Fruit fly (Drosophila melanogaster): ENCODE results near the gene cnc.

The cnc gene

dm6 chr3R:23210243-23211215 is 16.0 kb downstream of the cnc start (continued):
- TF ChIP-seq salr (GFP tag; optimal IDR thresholded peaks at IDR 0.05) (no peak), acj6 (GFP tag; optimal IDR thresholded peaks at IDR 0.05) (no peak), CG1621 (tag; optimal IDR thresholded peaks at IDR 0.05) (no peak), Eip93F (GFP tag; optimal IDR thresholded peaks at IDR 0.05) (peak; percentile 13), spab (GFP tag; optimal IDR thresholded peaks at IDR 0.05) (no peak), CG6792 (GFP tag; optimal IDR thresholded peaks at IDR 0.05) (no peak), CG34406 (GFP tag; optimal IDR thresholded peaks at IDR 0.05) (no peak), CG32006 (GFP tag; optimal IDR thresholded peaks at IDR 0.05) (peak; percentile 11), Hr39 (GFP tag; optimal IDR thresholded peaks at IDR 0.05) (no peak), CG31627 (GFP tag; optimal IDR thresholded peaks at IDR 0.05) (peak; percentile 16), eg (GFP tag; IDR thresholded peaks at IDR 0.05) (peak; percentile 49; the same call in 1 of the 3 replicates), dac (GFP tag; optimal IDR thresholded peaks at IDR 0.05) (no peak), Eip78C (GFP tag) (peak; percentile 52), lz (GFP tag; optimal IDR thresholded peaks at IDR 0.05) (peak; percentile 5), CG10631 (GFP tag; optimal IDR thresholded peaks at IDR 0.05) (no peak), CG11762 (GFP tag; optimal IDR thresholded peaks at IDR 0.05; ENCODE audit: insufficient read depth) (no peak), fd59A (GFP tag; optimal IDR thresholded peaks at IDR 0.05) (no peak), CG4318 (GFP tag; optimal IDR thresholded peaks at IDR 0.05) (no peak), Met (GFP tag; optimal IDR thresholded peaks at IDR 0.05) (peak; percentile 4)

dm6 chr3R:23207254-23207653 is 19.3 kb downstream of the cnc start:
- no peak for TF ChIP-seq CG34406 (GFP tag; optimal IDR thresholded peaks at IDR 0.05)
- no peak for TF ChIP-seq CG9139 (GFP tag; optimal IDR thresholded peaks at IDR 0.05)
- TF ChIP-seq achi (GFP tag; optimal IDR thresholded peaks at IDR 0.05) = no peak
- no peak for TF ChIP-seq Hr38 (GFP tag; optimal IDR thresholded peaks at IDR 0.05)
- no peak for TF ChIP-seq CG32006 (GFP tag; optimal IDR thresholded peaks at IDR 0.05)
- no peak for TF ChIP-seq eg (GFP tag; IDR thresholded peaks at IDR 0.05)

- no peak for TF ChIP-seq CG31627 (GFP tag; optimal IDR thresholded peaks at IDR 0.05)
- no peak for TF ChIP-seq Ets21C (GFP tag; optimal IDR thresholded peaks at IDR 0.05)
- TF ChIP-seq CG11294 (GFP tag; IDR thresholded peaks at IDR 0.05) = no peak
- TF ChIP-seq Hr4 (GFP tag; optimal IDR thresholded peaks at IDR 0.05) = no peak
- TF ChIP-seq salr (GFP tag; optimal IDR thresholded peaks at IDR 0.05) = no peak
- no peak for TF ChIP-seq CG32006 (GFP tag; optimal IDR thresholded peaks at IDR 0.05)
- TF ChIP-seq Gug (GFP tag; IDR thresholded peaks at IDR 0.05) = no peak
- no peak for TF ChIP-seq Eip93F (GFP tag; optimal IDR thresholded peaks at IDR 0.05)
- no peak for TF ChIP-seq pdm3 (GFP tag; optimal IDR thresholded peaks at IDR 0.05)
- no peak for TF ChIP-seq CG6808 (GFP tag; optimal IDR thresholded peaks at IDR 0.05)
- TF ChIP-seq svp (GFP tag) = no peak
These were observed 22.6 kb downstream of the cnc start, which contains the start of gene fzo for dm6 chr3R:23203934-23204333. fzo (minus strand) TSS chr3R:23204034.

- TF ChIP-seq fkh (GFP tag; optimal IDR thresholded peaks at IDR 0.05) (no peak), lz (GFP tag; optimal IDR thresholded peaks at IDR 0.05) (peak; percentile 25), Sox14 (GFP tag; optimal IDR thresholded peaks at IDR 0.05) (peak; percentile 78), Hr39 (GFP tag; optimal IDR thresholded peaks at IDR 0.05) (no peak), Lpt (GFP tag; optimal IDR thresholded peaks at IDR 0.05) (no peak), CG16779 (tag; optimal IDR thresholded peaks at IDR 0.05) (no peak), CG6163 (GFP tag; IDR thresholded peaks at IDR 0.05) (peak; percentile 76), CG8119 (GFP tag; IDR thresholded peaks at IDR 0.05) (no peak; the same call in 2 of the 3 replicates), CG6276 (GFP tag; optimal IDR thresholded peaks at IDR 0.05) (no peak), CG15336 (GFP tag; IDR thresholded peaks at IDR 0.05) (0 out of 2 replicates have a peak, but pooled peaks have one; percentile 16), pdm3 (GFP tag; optimal IDR thresholded peaks at IDR 0.05) (no peak), ss (GFP tag; optimal IDR thresholded peaks at IDR 0.05) (peak; percentile 61 to 67), fd85E (GFP tag; optimal IDR thresholded peaks at IDR 0.05) (no peak), Eip75B (GFP tag; optimal IDR thresholded peaks at IDR 0.05) (no peak), CG32006 (GFP tag; optimal IDR thresholded peaks at IDR 0.05) (no peak), esn (GFP tag; optimal IDR thresholded peaks at IDR 0.05) (peak; percentile 49), CG6808 (GFP tag; optimal IDR thresholded peaks at IDR 0.05) (peak; percentile 13), spab (GFP tag; optimal IDR thresholded peaks at IDR 0.05) (no peak), CG9139 (GFP tag; optimal IDR thresholded peaks at IDR 0.05) (no peak), salr (GFP tag; optimal IDR thresholded peaks at IDR 0.05) (no peak), CG8632 (GFP tag; optimal IDR thresholded peaks at IDR 0.05) (no peak), CG10669 (GFP tag; optimal IDR thresholded peaks at IDR 0.05) (peak; percentile 2)
These were observed 25.4 kb downstream of the cnc start for dm6 chr3R:23201122-23201521.
